Worm (Caenorhabditis elegans) whole organism, L1 larva: ENCODE measurements around the gene C14A4.8.

ENCODE experiments used
- C34B4.2 ChIP-seq: sonication (generic microtip); optimal IDR thresholded peaks from 2 replicates; lab custom pipeline; 2017; ENCODE audit warnings: mild to moderate bottlenecking, missing genetic modification characterization, missing compliant biosample characterization
- aly-2 ChIP-seq: fragments of 150-350 bp; optimal IDR thresholded peaks from 2 replicates; lab custom pipeline; 2014; ENCODE audit warnings: missing biosample characterization, missing genetic modification characterization
- dsc-1 ChIP-seq: sonication (generic microtip); optimal IDR thresholded peaks from 2 replicates; lab custom pipeline; 2016; ENCODE audit warnings: mild to moderate bottlenecking, missing genetic modification characterization, missing compliant biosample characterization
- efl-1 ChIP-seq, 4 experiments: fragments of 150-350 bp; optimal IDR thresholded peaks in 3 of 4; peaks in 1 of 4; 1 replicate in 1 of 4; 2 replicates in 3 of 4; lab custom pipeline; 2014; ENCODE audit warnings: missing biosample characterization in 2 of 4, missing genetic modification characterization in 2 of 4, missing genetic modification reagents in 2 of 4
- egl-13 ChIP-seq: sonication (generic microtip); optimal IDR thresholded peaks from 2 replicates; lab custom pipeline; 2016; ENCODE audit warnings: missing genotype, missing genetic modification reagents, missing genetic modification characterization, missing compliant biosample characterization
- egl-27 ChIP-seq, 2 experiments: fragments of 150-350 bp in 1 of 2; sonication (generic microtip); optimal IDR thresholded peaks; 3 replicates each; lab custom pipeline; 2017 to 2018; ENCODE audit warnings: missing biosample characterization in 2 of 2, missing genetic modification characterization in 2 of 2, missing genetic modification reagents in 2 of 2
- elt-2 ChIP-seq: sonication (generic microtip); optimal IDR thresholded peaks from 2 replicates; lab custom pipeline; 2016; ENCODE audit warnings: missing genetic modification characterization, mild to moderate bottlenecking, inconsistent platforms, missing compliant biosample characterization, missing genetic modification reagents
- elt-3 ChIP-seq, 6 experiments: fragments of 150-350 bp in 1 of 6; sonication (generic microtip); optimal IDR thresholded peaks; 2 replicates each; lab custom pipeline; 2017 to 2018; ENCODE audit warnings: missing biosample characterization in 6 of 6, missing genetic modification characterization in 6 of 6, inconsistent platforms in 1 of 6
- ets-5 ChIP-seq: fragments of 200-800 bp; sonication (Bioruptor generic); IDR thresholded peaks from 2 replicates; pipeline ENCODE4 v1.3.6; 2022; ENCODE audit warnings: missing genetic modification characterization, missing compliant biosample characterization
- fkh-10 ChIP-seq: sonication (generic microtip); optimal IDR thresholded peaks from 2 replicates; lab custom pipeline; 2017; ENCODE audit warnings: missing biosample characterization, missing genetic modification reagents, missing genetic modification characterization
- fkh-4 ChIP-seq: sonication (generic microtip); optimal IDR thresholded peaks from 2 replicates; lab custom pipeline; 2016; ENCODE audit warnings: missing compliant biosample characterization, missing genetic modification characterization, borderline replicate concordance
- hlh-17 ChIP-seq: fragments of 200-800 bp; sonication (Bioruptor generic); optimal IDR thresholded peaks from 2 replicates; lab custom pipeline; 2018; ENCODE audit warnings: missing genetic modification characterization, mild to moderate bottlenecking, missing compliant biosample characterization, moderate library complexity, borderline replicate concordance
- isw-1 ChIP-seq: fragments of 200-800 bp; sonication (Bioruptor generic); IDR thresholded peaks from 2 replicates; pipeline ENCODE4 v1.3.6; 2022; ENCODE audit warnings: missing genetic modification characterization, missing compliant biosample characterization
- jun-1 ChIP-seq: fragments of 150-350 bp; optimal IDR thresholded peaks from 2 replicates; lab custom pipeline; 2014; ENCODE audit warnings: missing biosample characterization, missing genetic modification reagents, missing genetic modification characterization
- lin-15B ChIP-seq: fragments of 150-350 bp; sonication (generic microtip); optimal IDR thresholded peaks from 3 replicates; lab custom pipeline; 2014; ENCODE audit warnings: missing biosample characterization, missing genetic modification characterization
- lin-35 ChIP-seq, 2 experiments: fragments of 150-350 bp; optimal IDR thresholded peaks; 2 replicates each; lab custom pipeline; 2014; ENCODE audit warnings: missing biosample characterization in 2 of 2, missing genetic modification characterization in 2 of 2, missing genetic modification reagents in 2 of 2
- lir-3 ChIP-seq: sonication (generic microtip); optimal IDR thresholded peaks from 2 replicates; lab custom pipeline; 2016; ENCODE audit warnings: mild to moderate bottlenecking, missing genetic modification characterization, moderate library complexity, missing compliant biosample characterization; ENCODE audit not compliant: poor library complexity
- lsy-2 ChIP-seq, 2 experiments: fragments of 150-350 bp; optimal IDR thresholded peaks; 2 replicates each; lab custom pipeline; 2014; ENCODE audit warnings: missing biosample characterization in 2 of 2, missing genetic modification characterization in 2 of 2
- mab-9 ChIP-seq: fragments of 200-800 bp; sonication (Bioruptor generic); IDR thresholded peaks from 2 replicates; pipeline ENCODE4 v1.3.6; 2022; ENCODE audit warnings: missing genetic modification reagents, missing genetic modification characterization, missing compliant biosample characterization
- mep-1 ChIP-seq: fragments of 150-350 bp; optimal IDR thresholded peaks from 2 replicates; lab custom pipeline; 2014; ENCODE audit warnings: missing biosample characterization, missing genetic modification characterization
- nhr-11 ChIP-seq: fragments of 150-350 bp; optimal IDR thresholded peaks from 2 replicates; lab custom pipeline; 2014; ENCODE audit warnings: missing biosample characterization, missing genetic modification characterization
- nhr-12 ChIP-seq: sonication (generic microtip); optimal IDR thresholded peaks from 2 replicates; lab custom pipeline; 2017; ENCODE audit warnings: missing biosample characterization, missing genetic modification characterization
- nhr-19 ChIP-seq: fragments of 200-800 bp; sonication (Bioruptor generic); conservative IDR thresholded peaks from 2 replicates; pipeline ENCODE4 v1.3.6; 2022; ENCODE audit warnings: missing genetic modification characterization, missing compliant biosample characterization
- nhr-237 ChIP-seq: fragments of 150-350 bp; optimal IDR thresholded peaks from 2 replicates; lab custom pipeline; 2014; ENCODE audit warnings: missing biosample characterization, missing genetic modification characterization
- nhr-71 ChIP-seq: sonication (generic microtip); optimal IDR thresholded peaks from 2 replicates; lab custom pipeline; 2016; ENCODE audit warnings: mild to moderate bottlenecking, missing genetic modification characterization, moderate library complexity, missing compliant biosample characterization
- nhr-84 ChIP-seq: sonication (generic microtip); optimal IDR thresholded peaks from 2 replicates; lab custom pipeline; 2017; ENCODE audit warnings: missing biosample characterization, missing genetic modification characterization
- nhr-85 ChIP-seq: sonication (generic microtip); peaks from one replicate; lab custom pipeline; 2016; ENCODE audit warnings: missing genetic modification characterization, inconsistent platforms, missing compliant biosample characterization
- nhr-90 ChIP-seq: sonication (generic microtip); optimal IDR thresholded peaks from 2 replicates; lab custom pipeline; 2016; ENCODE audit warnings: mild to moderate bottlenecking, missing genetic modification characterization, missing compliant biosample characterization; ENCODE audit not compliant: poor library complexity
- pqm-1 ChIP-seq: sonication (generic microtip); optimal IDR thresholded peaks from 3 replicates; lab custom pipeline; 2017; ENCODE audit warnings: missing biosample characterization, missing genetic modification characterization
- skn-1 ChIP-seq: fragments of 150-350 bp; optimal IDR thresholded peaks from 2 replicates; lab custom pipeline; 2014; ENCODE audit warnings: missing biosample characterization, missing genetic modification characterization
- sptf-1 ChIP-seq: fragments of 150-350 bp; optimal IDR thresholded peaks from 2 replicates; lab custom pipeline; 2014; ENCODE audit warnings: missing biosample characterization, missing genetic modification characterization
- unc-86 ChIP-seq: sonication (generic microtip); optimal IDR thresholded peaks from 2 replicates; lab custom pipeline; 2016; ENCODE audit warnings: missing genetic modification characterization, missing compliant biosample characterization
- unc-98 ChIP-seq: fragments of 200-800 bp; sonication (Bioruptor generic); IDR thresholded peaks from 2 replicates; pipeline ENCODE4 v1.3.6; 2022; ENCODE audit warnings: missing genetic modification characterization, missing compliant biosample characterization
- xbp-1 ChIP-seq: sonication (generic microtip); optimal IDR thresholded peaks from 2 replicates; lab custom pipeline; 2016; ENCODE audit warnings: missing genetic modification characterization, missing compliant biosample characterization

C14A4.8 gene

DNA sequence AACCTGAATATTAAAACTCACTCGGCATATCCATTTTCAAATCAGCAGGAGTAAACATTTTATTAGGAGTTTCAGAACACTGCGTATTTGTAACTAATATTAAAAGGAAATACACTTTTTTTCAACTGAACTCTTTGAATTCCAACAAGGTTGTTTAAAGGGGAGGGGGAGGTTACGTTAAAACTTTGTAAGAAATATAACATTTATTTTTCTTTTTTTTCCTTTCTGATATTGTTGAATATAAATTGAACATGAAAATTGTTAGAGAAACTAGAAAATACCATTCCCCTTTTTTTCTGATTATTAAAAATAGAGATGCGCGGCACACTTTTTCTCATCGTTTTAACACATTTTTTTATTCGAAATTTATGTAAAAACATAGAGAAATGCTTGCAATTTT lies at the start of gene C14A4.8:
C14A4.8 (minus strand) TSS at position 101 of the 400 bp plus-strand sequence.
- TF ChIP-seq xbp-1 (tag; lab: Kevin White, UChicago): no peak
- TF ChIP-seq skn-1 (tag; lab: Kevin White, UChicago): no peak
- no peak for TF ChIP-seq C34B4.2
- TF ChIP-seq lir-3 (tag; lab: Kevin White, UChicago): no peak
- TF ChIP-seq hlh-17 (GFP tag; lab: Kevin White, UChicago): no peak
- no peak for TF ChIP-seq isw-1 (GFP tag; lab: Robert Waterston, UW)
- TF ChIP-seq egl-27 (tag; optimal IDR thresholded peaks at IDR 0.05; lab: Kevin White, UChicago): no peak
- no peak for TF ChIP-seq nhr-85 (tag; lab: Kevin White, UChicago)
- no peak for TF ChIP-seq elt-3 (tag; optimal IDR thresholded peaks at IDR 0.05; lab: Kevin White, UChicago)
- no peak for TF ChIP-seq fkh-10 (GFP tag; lab: Kevin White, UChicago)
- TF ChIP-seq elt-2 (tag; lab: Kevin White, UChicago): no peak
- no peak for TF ChIP-seq lsy-2 (tag; optimal IDR thresholded peaks at IDR 0.05; lab: Kevin White, UChicago)
- no peak for TF ChIP-seq pqm-1 (tag; lab: Kevin White, UChicago)
- TF ChIP-seq unc-98 (GFP tag; lab: Robert Waterston, UW): no peak
- TF ChIP-seq sptf-1 (tag; lab: Kevin White, UChicago): no peak
- no peak for TF ChIP-seq nhr-71 (tag; lab: Kevin White, UChicago)

DNA sequence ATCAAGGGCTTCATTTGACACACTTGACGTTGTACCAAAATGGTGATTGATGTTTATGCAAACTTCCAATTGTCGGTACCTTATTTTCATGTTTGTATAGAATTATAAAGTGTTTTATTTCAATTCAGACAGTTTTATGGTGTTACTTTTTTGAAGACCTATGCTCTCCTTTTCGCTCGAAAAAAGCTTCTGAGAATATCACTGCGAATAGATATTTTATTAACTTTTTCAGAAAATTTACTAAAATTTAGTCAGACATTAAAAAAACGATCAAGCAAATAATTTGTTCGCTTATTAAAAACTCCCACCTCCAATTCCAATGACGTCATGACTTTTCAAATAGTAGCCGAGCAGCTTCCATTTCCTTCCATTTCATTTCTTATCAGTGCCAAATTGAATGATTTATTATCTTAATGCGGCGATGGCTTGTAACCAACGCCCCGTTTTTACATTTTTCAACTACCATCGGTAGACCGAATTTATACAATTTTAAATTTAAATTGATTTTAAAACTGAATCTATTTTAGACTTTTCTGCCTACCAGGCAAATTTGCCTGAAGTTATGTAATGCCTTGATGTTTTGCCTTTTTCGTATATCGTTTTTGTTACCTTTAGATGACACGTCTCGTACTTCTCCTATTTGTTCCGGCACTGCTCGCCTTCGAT lies 49.1 kb upstream of the C14A4.8 start, which contains the start of gene M28.10:
M28.10 (plus strand) TSS at position 616 of the 666 bp plus-strand sequence.
- TF ChIP-seq efl-1 (optimal IDR thresholded peaks at IDR 0.05; lab: Kevin White, UChicago) (no peak), efl-1 (GFP tag; optimal IDR thresholded peaks at IDR 0.05 in 1 of 2; lab: Kevin White, UChicago) (peak in 1 of 2 experiments; percentile 80), nhr-90 (no peak)

DNA sequence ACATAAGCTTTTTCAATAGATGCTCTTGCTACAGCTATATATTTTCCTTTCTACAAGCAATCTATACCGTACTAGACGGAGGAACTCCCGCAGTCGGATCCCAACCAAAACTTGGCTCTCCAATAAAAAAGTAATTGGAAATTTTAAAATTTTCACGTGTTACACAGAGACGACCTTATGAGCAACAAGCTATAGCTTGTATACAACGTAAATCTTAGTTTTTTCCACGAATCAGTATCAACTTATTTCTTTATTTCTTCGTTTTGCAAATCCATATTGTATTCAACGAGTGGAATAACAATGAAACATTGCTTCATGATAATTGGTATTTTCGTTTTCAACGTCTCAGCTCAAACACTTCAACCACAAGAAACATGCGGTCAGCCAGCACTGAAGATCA lies 45.5 kb upstream of the C14A4.8 start, which contains the start of gene M28.4:
M28.4 (plus strand) TSS at position 301 of the 400 bp plus-strand sequence.
- TF ChIP-seq isw-1 (GFP tag; lab: Robert Waterston, UW): no peak
- no peak for TF ChIP-seq nhr-19
- TF ChIP-seq efl-1 (optimal IDR thresholded peaks at IDR 0.05; lab: Kevin White, UChicago): no peak
- no peak for TF ChIP-seq efl-1 (GFP tag; optimal IDR thresholded peaks at IDR 0.05 in 1 of 2; lab: Kevin White, UChicago)
- TF ChIP-seq egl-13 (tag; lab: Kevin White, UChicago): no peak
- TF ChIP-seq nhr-84 (tag; lab: Kevin White, UChicago): no peak
- no peak for TF ChIP-seq lin-15B
- TF ChIP-seq jun-1 (tag; lab: Kevin White, UChicago): no peak
- no peak for TF ChIP-seq elt-3 (tag; optimal IDR thresholded peaks at IDR 0.05; lab: Kevin White, UChicago)
- TF ChIP-seq nhr-12 (tag; lab: Kevin White, UChicago): no peak
- TF ChIP-seq mep-1 (tag; lab: Kevin White, UChicago): no peak
- TF ChIP-seq mab-9 (GFP tag; lab: Robert Waterston, UW): no peak
- no peak for TF ChIP-seq nhr-237 (tag; lab: Kevin White, UChicago)
- no peak for TF ChIP-seq nhr-85 (tag; lab: Kevin White, UChicago)
- TF ChIP-seq unc-86 (tag; lab: Kevin White, UChicago): no peak

DNA sequence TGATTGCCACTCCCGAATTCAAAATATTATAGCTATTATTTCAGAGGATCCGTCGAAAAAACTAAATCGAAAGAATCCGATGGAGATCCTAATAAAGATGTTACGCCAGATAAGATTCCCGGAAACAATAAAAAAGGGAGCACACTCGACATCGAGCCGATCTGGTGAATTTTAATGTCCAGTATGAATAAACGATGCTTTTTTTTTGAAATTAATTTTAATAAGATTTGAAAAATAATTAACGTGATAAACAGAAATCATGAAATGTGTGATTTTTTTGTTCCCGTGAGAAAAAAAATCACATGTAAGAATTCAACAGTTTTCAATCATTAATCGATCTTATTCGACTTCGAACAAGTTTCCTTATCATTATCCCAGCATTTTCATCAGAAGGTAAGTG lies 41.2 kb upstream of the C14A4.8 start, which contains the start of gene M28.9:
M28.9 (plus strand) TSS at position 301 of the 400 bp plus-strand sequence.
- no peak for TF ChIP-seq elt-2 (tag; lab: Kevin White, UChicago)
- TF ChIP-seq lin-35 (GFP tag; optimal IDR thresholded peaks at IDR 0.05; lab: Kevin White, UChicago): no peak
- no peak for TF ChIP-seq nhr-11
- TF ChIP-seq nhr-12 (tag; lab: Kevin White, UChicago): no peak
- TF ChIP-seq aly-2 (tag; lab: Kevin White, UChicago): no peak
- TF ChIP-seq mab-9 (GFP tag; lab: Robert Waterston, UW): no peak
- no peak for TF ChIP-seq dsc-1 (tag; lab: Kevin White, UChicago)
- no peak for TF ChIP-seq efl-1 (optimal IDR thresholded peaks at IDR 0.05; lab: Kevin White, UChicago)
- no peak for TF ChIP-seq efl-1 (GFP tag; optimal IDR thresholded peaks at IDR 0.05 in 1 of 2; lab: Kevin White, UChicago)
- no peak for TF ChIP-seq fkh-4 (tag; lab: Kevin White, UChicago)
- TF ChIP-seq ets-5 (GFP tag; lab: Robert Waterston, UW): no peak
